Fruit fly (Drosophila melanogaster): Measurements from ENCODE around the gene CG9592.
A peak's percentile ranks its signal among the peaks of the same experiment; 100 is the strongest.

The CG9592 gene

dm6 chr3L:14522483-14523362, 5.1 kb downstream of the CG9592 start (continued):
- TF ChIP-seq CG5180 (GFP tag; optimal IDR thresholded peaks at IDR 0.05) (no peak), CG2712 (tag; optimal IDR thresholded peaks at IDR 0.05) (peak; percentile 12), vfl (GFP tag; optimal IDR thresholded peaks at IDR 0.05) (no peak), NC2α (GFP tag; optimal IDR thresholded peaks at IDR 0.05) (no peak), scrt (GFP tag; optimal IDR thresholded peaks at IDR 0.05) (no peak), chn (GFP tag; optimal IDR thresholded peaks at IDR 0.05) (no peak), z (GFP tag; IDR thresholded peaks at IDR 0.05) (peak; percentile 85), CG31441 (GFP tag; IDR thresholded peaks at IDR 0.05) (no peak), gsb-n (tag; optimal IDR thresholded peaks at IDR 0.05) (peak; percentile 5), Elba2 (GFP tag; optimal IDR thresholded peaks at IDR 0.05) (no peak), crol (GFP tag; IDR thresholded peaks at IDR 0.05) (no peak), Hr51 (GFP tag; optimal IDR thresholded peaks at IDR 0.05) (no peak)

dm6 chr3L:14531802-14532201, 14.2 kb downstream of the CG9592 start:
- TF ChIP-seq CG33213 (GFP tag; optimal IDR thresholded peaks at IDR 0.05) = no peak
- TF ChIP-seq CG8924 (tag; optimal IDR thresholded peaks at IDR 0.05) = no peak
- TF ChIP-seq sens (GFP tag) = no peak
- TF ChIP-seq CG12155 (GFP tag; optimal IDR thresholded peaks at IDR 0.05) = no peak
- no peak for TF ChIP-seq salm (tag; optimal IDR thresholded peaks at IDR 0.05)
- TF ChIP-seq CG34224 (GFP tag; IDR thresholded peaks at IDR 0.05; ENCODE audit: partially characterized antibody) = no peak
- TF ChIP-seq sc (optimal IDR thresholded peaks at IDR 0.05) = no peak
- no peak for TF ChIP-seq sc (GFP tag; optimal IDR thresholded peaks at IDR 0.05)
- TF ChIP-seq CG7839 (tag; optimal IDR thresholded peaks at IDR 0.05) = peak; percentile 32
- no peak for TF ChIP-seq CG2889 (GFP tag; IDR thresholded peaks at IDR 0.05)
- no peak for TF ChIP-seq CG10274 (GFP tag; optimal IDR thresholded peaks at IDR 0.05)
- no peak for TF ChIP-seq CG12219 (GFP tag; optimal IDR thresholded peaks at IDR 0.05)
- TF ChIP-seq CG2678 (tag; optimal IDR thresholded peaks at IDR 0.05) = peak; percentile 41
- TF ChIP-seq unpg (GFP tag; optimal IDR thresholded peaks at IDR 0.05) = peak; percentile 3
- TF ChIP-seq CG7271 (tag; optimal IDR thresholded peaks at IDR 0.05) = no peak
- peak; percentile 39 for TF ChIP-seq CG30403 (GFP tag; optimal IDR thresholded peaks at IDR 0.05)
- no peak for TF ChIP-seq CG12744 (GFP tag; optimal IDR thresholded peaks at IDR 0.05)
- no peak for TF ChIP-seq D (optimal IDR thresholded peaks at IDR 0.05)
- no peak for TF ChIP-seq D (GFP tag; optimal IDR thresholded peaks at IDR 0.05)
- TF ChIP-seq CG9817 (tag; optimal IDR thresholded peaks at IDR 0.05) = no peak
- no peak for TF ChIP-seq BEAF-32 (GFP tag; optimal IDR thresholded peaks at IDR 0.05)
- TF ChIP-seq nerfin-2 (GFP tag; IDR thresholded peaks at IDR 0.05; ENCODE audit: partially characterized antibody) = no peak
- TF ChIP-seq ac (GFP tag; optimal IDR thresholded peaks at IDR 0.05) = no peak
- TF ChIP-seq CG12391 (tag; optimal IDR thresholded peaks at IDR 0.05) = peak; percentile 32
- no peak for TF ChIP-seq Ets97D (GFP tag; optimal IDR thresholded peaks at IDR 0.05)
- TF ChIP-seq peb (GFP tag; IDR thresholded peaks at IDR 0.05) = no peak
- no peak for TF ChIP-seq CG1792 (GFP tag; optimal IDR thresholded peaks at IDR 0.05)
- TF ChIP-seq CG2120 (GFP tag; optimal IDR thresholded peaks at IDR 0.05) = no peak
- no peak for TF ChIP-seq CHES-1-like (GFP tag; optimal IDR thresholded peaks at IDR 0.05)
- TF ChIP-seq seq (GFP tag; IDR thresholded peaks at IDR 0.05) = no peak
- TF ChIP-seq fru (optimal IDR thresholded peaks at IDR 0.05) = no peak
- TF ChIP-seq Blimp-1 (GFP tag; optimal IDR thresholded peaks at IDR 0.05) = peak; percentile 65
- no peak for TF ChIP-seq CG17912 (GFP tag; optimal IDR thresholded peaks at IDR 0.05)
- no peak for TF ChIP-seq ato (GFP tag; IDR thresholded peaks at IDR 0.05; ENCODE audit: partially characterized antibody)
- peak; percentile 45 for TF ChIP-seq lab (GFP tag; optimal IDR thresholded peaks at IDR 0.05)
- no peak for TF ChIP-seq CG8944 (GFP tag; optimal IDR thresholded peaks at IDR 0.05)
- TF ChIP-seq CG10979 (tag; optimal IDR thresholded peaks at IDR 0.05) = peak; percentile 51

Measured in whole organism, embryonic.